Worm (Caenorhabditis elegans): Measurements from ENCODE around the gene wdr-5.1.

The wdr-5.1 gene

ce11 chrIII:3699275-3699674, 5.8 kb upstream of the wdr-5.1 start, which contains the start of gene cyn-9:
Gene cyn-9, minus strand, starts transcription at chrIII:3699640.
- no peak for TF ChIP-seq gmeb-1 (tag; optimal IDR thresholded peaks at IDR 0.05)
- no peak for TF ChIP-seq elt-1 (tag; optimal IDR thresholded peaks at IDR 0.05)
- no peak for TF ChIP-seq mbf-1 (tag; optimal IDR thresholded peaks at IDR 0.05)
- TF ChIP-seq nhr-21 (tag; optimal IDR thresholded peaks at IDR 0.05): peak; percentile 11

ce11 chrIII:3701411-3702310, 3.4 kb upstream of the wdr-5.1 start, which contains the start of the genes pdi-1 and C14B1.2:
Gene pdi-1, minus strand, starts transcription at chrIII:3701461.
Gene C14B1.2, plus strand, starts transcription at chrIII:3702260.
- peak; percentile 11 for TF ChIP-seq sma-9 (GFP tag; optimal IDR thresholded peaks at IDR 0.05)
- no peak for TF ChIP-seq sma-9 (tag; optimal IDR thresholded peaks at IDR 0.05)
- no peak for TF ChIP-seq ceh-82 (tag; optimal IDR thresholded peaks at IDR 0.05)
- no peak for TF ChIP-seq ztf-11 (tag; optimal IDR thresholded peaks at IDR 0.05)
- TF ChIP-seq mdl-1 (tag; optimal IDR thresholded peaks at IDR 0.05): peak; percentile 28 to 62
- peak; percentile 17 for TF ChIP-seq blmp-1 (tag; optimal IDR thresholded peaks at IDR 0.05; ENCODE audit: insufficient read depth)
- no peak for TF ChIP-seq ztf-1 (GFP tag; conservative IDR thresholded peaks at IDR 0.05)
- TF ChIP-seq alr-1 (tag; optimal IDR thresholded peaks at IDR 0.05): no peak
- no peak for TF ChIP-seq ama-1 (optimal IDR thresholded peaks at IDR 0.05)
- TF ChIP-seq snpc-4 (tag; optimal IDR thresholded peaks at IDR 0.05): no peak
- TF ChIP-seq nhr-237 (tag; optimal IDR thresholded peaks at IDR 0.05): no peak
- TF ChIP-seq elt-3 (tag; optimal IDR thresholded peaks at IDR 0.05): no peak
- TF ChIP-seq lsy-2 (tag; optimal IDR thresholded peaks at IDR 0.05): peak in 1 of 2 experiments; percentile 33
- TF ChIP-seq nhr-11 (tag; optimal IDR thresholded peaks at IDR 0.05): no peak
- TF ChIP-seq unc-39 (tag; optimal IDR thresholded peaks at IDR 0.05): no peak
- TF ChIP-seq ztf-4 (tag; optimal IDR thresholded peaks at IDR 0.05): no peak
- peak; percentile 64 for TF ChIP-seq C34F6.9 (tag; optimal IDR thresholded peaks at IDR 0.05)
- peak; percentile 57 for TF ChIP-seq nhr-129 (tag; optimal IDR thresholded peaks at IDR 0.05)
- peak; percentile 87 for TF ChIP-seq fos-1 (tag; optimal IDR thresholded peaks at IDR 0.05)
- peak; percentile 21 for TF ChIP-seq unc-55 (GFP tag; optimal IDR thresholded peaks at IDR 0.05)
- TF ChIP-seq zag-1 (tag; optimal IDR thresholded peaks at IDR 0.05): no peak
- TF ChIP-seq egl-27 (tag; optimal IDR thresholded peaks at IDR 0.05): no peak
- no peak for TF ChIP-seq elt-1 (tag; optimal IDR thresholded peaks at IDR 0.05)
- peak; percentile 35 for TF ChIP-seq nhr-21 (tag; optimal IDR thresholded peaks at IDR 0.05)
- TF ChIP-seq nhr-25 (tag; optimal IDR thresholded peaks at IDR 0.05): peak; percentile 10
- TF ChIP-seq skn-1 (tag; optimal IDR thresholded peaks at IDR 0.05): peak; percentile 6
- no peak for TF ChIP-seq lin-39 (tag; optimal IDR thresholded peaks at IDR 0.05)
- TF ChIP-seq ceh-16 (tag; optimal IDR thresholded peaks at IDR 0.05): no peak
- TF ChIP-seq ZK546.5 (tag; optimal IDR thresholded peaks at IDR 0.05): no peak
- TF ChIP-seq mab-5 (tag; optimal IDR thresholded peaks at IDR 0.05): no peak
- peak; percentile 25 for TF ChIP-seq F13H6.1 (tag; optimal IDR thresholded peaks at IDR 0.05)
- no peak for TF ChIP-seq mbf-1 (tag; optimal IDR thresholded peaks at IDR 0.05)
- TF ChIP-seq sem-4 (tag; optimal IDR thresholded peaks at IDR 0.05): no peak
- peak; percentile 30 for TF ChIP-seq sma-3 (GFP tag; optimal IDR thresholded peaks at IDR 0.05)
- peak; percentile 92 for TF ChIP-seq crh-2 (tag; optimal IDR thresholded peaks at IDR 0.05)

- TF ChIP-seq elt-1 (tag; optimal IDR thresholded peaks at IDR 0.05) (no peak), blmp-1 (tag; optimal IDR thresholded peaks at IDR 0.05; ENCODE audit: insufficient read depth) (peak; percentile 4), skn-1 (tag; optimal IDR thresholded peaks at IDR 0.05) (no peak), mdl-1 (tag; optimal IDR thresholded peaks at IDR 0.05) (peak in 1 of 2 experiments; percentile 11), fos-1 (tag; optimal IDR thresholded peaks at IDR 0.05) (peak; percentile 90), unc-55 (GFP tag; optimal IDR thresholded peaks at IDR 0.05) (peak; percentile 56), mab-5 (tag; optimal IDR thresholded peaks at IDR 0.05) (no peak), unc-39 (tag; optimal IDR thresholded peaks at IDR 0.05) (no peak), C34F6.9 (tag; optimal IDR thresholded peaks at IDR 0.05) (peak; percentile 86), nhr-129 (tag; optimal IDR thresholded peaks at IDR 0.05) (peak; percentile 21), sma-9 (GFP tag; optimal IDR thresholded peaks at IDR 0.05) (peak; percentile 4), sma-9 (tag; optimal IDR thresholded peaks at IDR 0.05) (no peak), sem-4 (tag; optimal IDR thresholded peaks at IDR 0.05) (peak; percentile 28), crh-2 (tag; optimal IDR thresholded peaks at IDR 0.05) (peak; percentile 32), lin-13 (GFP tag; optimal IDR thresholded peaks at IDR 0.05) (peak; percentile 34), sma-3 (GFP tag; optimal IDR thresholded peaks at IDR 0.05) (peak; percentile 19), elt-3 (tag; optimal IDR thresholded peaks at IDR 0.05) (no peak), Y55F3AM.14 (GFP tag; optimal IDR thresholded peaks at IDR 0.05) (no peak), lsy-2 (tag; optimal IDR thresholded peaks at IDR 0.05) (peak in 1 of 2 experiments; percentile 50)
These were observed 1.7 kb upstream of the wdr-5.1 start, which contains the start of gene C14B1.3 for ce11 chrIII:3703397-3703796. Gene C14B1.3, plus strand, starts transcription at chrIII:3703564.

All from whole organism, L2 larva.